Fruit fly (Drosophila melanogaster): ENCODE data around the gene dpr17.

Gene dpr17

DNA sequence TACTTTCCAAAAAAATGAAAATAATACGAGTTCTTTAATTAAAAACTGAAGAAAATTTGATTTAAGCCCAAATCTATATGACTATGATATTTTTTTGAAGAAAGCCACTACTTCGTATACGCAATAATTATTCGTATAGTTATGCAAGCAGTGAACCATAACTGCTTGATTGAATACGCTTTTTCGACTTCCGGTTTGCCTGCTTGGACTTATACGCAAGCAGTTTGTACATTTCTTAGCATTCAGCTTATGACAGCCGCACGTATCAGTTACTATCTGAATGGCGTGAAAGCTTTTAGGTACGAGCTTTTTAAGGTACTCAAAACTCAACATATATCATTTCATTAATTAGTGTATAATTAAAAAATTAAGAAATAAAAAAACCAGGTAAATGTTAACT is 26.5 kb downstream of the dpr17 start (continued):
- TF ChIP-seq zfh2 (GFP tag; optimal IDR thresholded peaks at IDR 0.05) (peak; percentile 92), ranshi (GFP tag; IDR thresholded peaks at IDR 0.05) (peak; percentile 96), pnt (GFP tag; optimal IDR thresholded peaks at IDR 0.05) (peak; percentile 89), Sox100B (GFP tag; optimal IDR thresholded peaks at IDR 0.05) (peak; percentile 68), CG9215 (GFP tag; IDR thresholded peaks at IDR 0.05) (peak; percentile 84), Dfd (GFP tag; optimal IDR thresholded peaks at IDR 0.05) (peak in 1 of 2 experiments; percentile 17), CrebB (tag; optimal IDR thresholded peaks at IDR 0.05) (peak; percentile 62), kay (GFP tag; optimal IDR thresholded peaks at IDR 0.05) (peak; percentile 56), shn (GFP tag; optimal IDR thresholded peaks at IDR 0.05) (peak; percentile 94), CTCF (GFP tag; optimal IDR thresholded peaks at IDR 0.05) (peak; percentile 64), Aef1 (GFP tag; IDR thresholded peaks at IDR 0.05) (peak; percentile 96), CG17802 (tag; optimal IDR thresholded peaks at IDR 0.05) (peak; percentile 90), CG11247 (GFP tag; IDR thresholded peaks at IDR 0.05) (peak; percentile 97), CG10959 (GFP tag; IDR thresholded peaks at IDR 0.05) (peak; percentile 87), Hey (tag; optimal IDR thresholded peaks at IDR 0.05) (peak; percentile 53), vfl (GFP tag; optimal IDR thresholded peaks at IDR 0.05) (peak; percentile 74), Hr51 (GFP tag; optimal IDR thresholded peaks at IDR 0.05) (peak; percentile 64 to 89), maf-S (GFP tag; optimal IDR thresholded peaks at IDR 0.05) (peak; percentile 94), CG18764 (GFP tag; optimal IDR thresholded peaks at IDR 0.05) (peak; percentile 89), psq (GFP tag; optimal IDR thresholded peaks at IDR 0.05) (peak; percentile 69), CG13287 (GFP tag; IDR thresholded peaks at IDR 0.05; ENCODE audit: partially characterized antibody) (peak; percentile 76), Vsx1 (GFP tag; optimal IDR thresholded peaks at IDR 0.05) (peak; percentile 85), az2 (GFP tag; optimal IDR thresholded peaks at IDR 0.05) (peak; percentile 89), CG18476 (GFP tag; optimal IDR thresholded peaks at IDR 0.05) (peak; percentile 56), sens (GFP tag) (peak; percentile 96), schlank (tag; optimal IDR thresholded peaks at IDR 0.05) (peak; percentile 81), CG4328 (GFP tag; optimal IDR thresholded peaks at IDR 0.05) (peak; percentile 88), CG13123 (GFP tag; optimal IDR thresholded peaks at IDR 0.05) (peak; percentile 77), Med (GFP tag) (peak; percentile 99), CG14050 (GFP tag; IDR thresholded peaks at IDR 0.05) (peak; percentile 86), CG4707 (GFP tag; optimal IDR thresholded peaks at IDR 0.05) (peak; percentile 55), eve (GFP tag; optimal IDR thresholded peaks at IDR 0.05) (peak in 1 of 2 experiments; percentile 19), wek (GFP tag; optimal IDR thresholded peaks at IDR 0.05) (peak; percentile 83), Hand (GFP tag; optimal IDR thresholded peaks at IDR 0.05) (no peak), Sin3A (optimal IDR thresholded peaks at IDR 0.05) (no peak), cwo (GFP tag; optimal IDR thresholded peaks at IDR 0.05) (peak; percentile 31), CG14441 (GFP tag; IDR thresholded peaks at IDR 0.05) (peak; percentile 93), CG6854 (GFP tag; optimal IDR thresholded peaks at IDR 0.05) (peak; percentile 49), CG15696 (tag; optimal IDR thresholded peaks at IDR 0.05) (peak; percentile 53), tx (GFP tag; optimal IDR thresholded peaks at IDR 0.05) (peak; percentile 79), CG2712 (tag; optimal IDR thresholded peaks at IDR 0.05) (peak; percentile 74), trem (tag; optimal IDR thresholded peaks at IDR 0.05) (peak; percentile 48), sug (tag; optimal IDR thresholded peaks at IDR 0.05) (peak; percentile 78), unpg (GFP tag; optimal IDR thresholded peaks at IDR 0.05) (peak; percentile 87), CG3726 (GFP tag; IDR thresholded peaks at IDR 0.05) (peak; percentile 95), B-H2 (GFP tag; optimal IDR thresholded peaks at IDR 0.05) (peak; percentile 83), CG2120 (GFP tag; optimal IDR thresholded peaks at IDR 0.05) (peak; percentile 73), aop (GFP tag; IDR thresholded peaks at IDR 0.05) (peak; percentile 94), z (GFP tag; IDR thresholded peaks at IDR 0.05) (peak; percentile 77), ftz-f1 (GFP tag; optimal IDR thresholded peaks at IDR 0.05) (peak; percentile 50), Doc3 (GFP tag; IDR thresholded peaks at IDR 0.05; ENCODE audit: partially characterized antibody) (no peak), dmrt11E (tag; optimal IDR thresholded peaks at IDR 0.05) (peak; percentile 81)

Data from whole organism, embryonic.